Worm (Caenorhabditis elegans) whole organism, L4/young adult: Measurements from ENCODE around the gene nlp-24.

Experiments used
- W03F9.2 ChIP-seq: fragments of 150-350 bp; optimal IDR thresholded peaks from 2 replicates; lab custom pipeline; 2014; ENCODE audit warnings: missing biosample characterization, missing genetic modification characterization
- him-1 ChIP-seq: sonication (generic microtip); optimal IDR thresholded peaks from 2 replicates; lab custom pipeline; 2016; ENCODE audit warnings: missing genotype, missing genetic modification reagents, missing genetic modification characterization, missing compliant biosample characterization

- TF ChIP-seq him-1 (tag; lab: Kevin White, UChicago) (no peak), W03F9.2 (no peak)
These were observed 29.1 kb downstream of the nlp-24 start, which contains the start of gene skp-1 for ce11 chrV:11645244-11645643.
